Worm (Caenorhabditis elegans): ENCODE data around the gene ZC404.2.

ce11 chrV:6796264-6796663 lies 8.5 kb downstream of the ZC404.2 start:
- no peak for TF ChIP-seq ceh-9 (tag; optimal IDR thresholded peaks at IDR 0.05)
- no peak for TF ChIP-seq ceh-19 (GFP tag; optimal IDR thresholded peaks at IDR 0.05)
- TF ChIP-seq dve-1 (tag; optimal IDR thresholded peaks at IDR 0.05), result no peak
- no peak for TF ChIP-seq sox-4 (tag; optimal IDR thresholded peaks at IDR 0.05)
- no peak for TF ChIP-seq Y22D7AL.16 (tag; optimal IDR thresholded peaks at IDR 0.05)
- no peak for TF ChIP-seq K09A11.1 (tag; optimal IDR thresholded peaks at IDR 0.05; ENCODE audit: insufficient read depth)
- no peak for TF ChIP-seq che-1 (tag; optimal IDR thresholded peaks at IDR 0.05)
- TF ChIP-seq hlh-8 (tag; optimal IDR thresholded peaks at IDR 0.05), result no peak
- no peak for TF ChIP-seq hlh-13 (GFP tag; optimal IDR thresholded peaks at IDR 0.05)
- TF ChIP-seq pha-4 (tag; optimal IDR thresholded peaks at IDR 0.05), result no peak
- no peak for TF ChIP-seq C38D4.7 (GFP tag; optimal IDR thresholded peaks at IDR 0.05)
- TF ChIP-seq F13H6.1 (tag; optimal IDR thresholded peaks at IDR 0.05), result no peak

Data from whole organism, late embryonic.